Worm (Caenorhabditis elegans): ENCODE data around the gene mnat-1.

DNA sequence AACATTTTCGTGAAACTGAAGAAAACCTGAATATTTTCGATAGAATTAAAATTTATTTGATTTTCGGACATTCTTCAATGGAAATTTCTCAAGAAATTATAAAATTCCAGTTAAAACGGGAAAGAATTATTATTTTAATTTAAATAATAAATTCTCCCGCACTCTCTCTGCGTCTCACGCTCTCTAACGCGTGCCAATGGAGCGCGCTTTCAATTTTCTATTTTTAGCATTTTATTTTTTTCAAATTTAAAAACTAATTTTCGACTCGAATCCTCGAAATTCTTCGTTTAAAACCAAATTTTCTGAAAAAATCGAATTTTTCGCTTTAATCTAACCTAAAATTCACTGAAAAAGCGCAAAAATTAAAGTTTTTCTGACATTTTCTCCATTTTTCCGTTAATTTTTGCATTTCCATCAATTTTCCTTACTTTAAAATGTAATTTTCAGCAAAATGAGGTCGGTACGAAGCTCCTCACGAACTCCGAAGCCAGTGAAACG lies 26.0 kb upstream of the mnat-1 start, which contains the start of gene gbas-1:
- TF ChIP-seq dpl-1 (GFP tag; optimal IDR thresholded peaks at IDR 0.05) (peak; percentile 78 to 88 (median 80)), elt-3 (tag; optimal IDR thresholded peaks at IDR 0.05) (no peak), efl-1 (optimal IDR thresholded peaks at IDR 0.05) (peak; percentile 41 to 87), efl-1 (GFP tag; optimal IDR thresholded peaks at IDR 0.05 in 1 of 2) (peak; percentile 88 to 98), ama-1 (optimal IDR thresholded peaks at IDR 0.05) (no peak), skn-1 (tag; optimal IDR thresholded peaks at IDR 0.05) (peak; percentile 57)
